Worm (Caenorhabditis elegans): Measurements from ENCODE around the gene drp-1.

DNA sequence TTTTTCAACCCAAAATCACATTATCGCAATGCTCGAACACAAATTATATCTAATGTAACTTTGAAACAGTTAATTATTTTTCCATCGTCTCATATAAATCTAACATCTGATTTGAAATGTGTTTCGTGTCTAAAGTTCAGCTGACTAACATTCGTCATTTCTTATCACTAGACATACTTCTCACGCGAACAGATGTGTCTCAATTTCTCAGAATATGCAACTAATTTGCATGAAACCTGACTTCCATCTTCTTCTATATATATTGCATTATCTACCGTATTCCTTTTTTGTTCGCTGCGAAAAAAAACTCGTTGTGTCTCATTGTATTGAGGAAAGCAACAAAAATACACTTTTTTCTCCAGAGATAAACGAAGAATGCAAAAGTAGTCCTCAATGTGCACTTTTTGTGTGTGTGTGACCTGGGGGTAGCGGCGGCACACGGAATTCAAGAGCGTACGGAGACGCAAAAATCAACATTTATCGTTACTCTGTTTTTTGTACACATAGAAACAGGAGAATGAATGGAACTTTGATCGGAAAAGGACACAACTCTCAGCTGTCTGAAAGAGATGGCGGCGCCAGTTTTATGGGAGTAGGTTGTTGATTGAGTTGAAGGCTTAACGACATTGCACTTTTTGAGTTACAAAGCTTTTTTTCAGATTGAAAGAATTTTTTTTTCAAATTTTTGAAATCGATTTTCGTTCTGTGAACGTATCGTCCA is 42.5 kb downstream of the drp-1 start:
- TF ChIP-seq mdl-1 (tag; optimal IDR thresholded peaks at IDR 0.05) (no peak), peb-1 (tag; optimal IDR thresholded peaks at IDR 0.05) (no peak), elt-3 (tag; optimal IDR thresholded peaks at IDR 0.05) (no peak), nhr-237 (tag; optimal IDR thresholded peaks at IDR 0.05) (no peak)

Measured in whole organism, L2 larva.